Worm (Caenorhabditis elegans): ENCODE results near the gene F44E2.8.
A peak's percentile ranks its signal among the peaks of the same experiment; 100 is the strongest.

ce11 chrIII:8887184-8887801, 37.6 kb upstream of the F44E2.8 start, which contains the start of gene famh-136:
- TF ChIP-seq W03F9.2 (tag; optimal IDR thresholded peaks at IDR 0.05) (peak; percentile 94), him-1 (tag; optimal IDR thresholded peaks at IDR 0.05) (peak; percentile 50), dao-5 (tag; optimal IDR thresholded peaks at IDR 0.05) (no peak)

All from whole organism, L4/young adult.